Worm (Caenorhabditis elegans): ENCODE measurements around the gene Y37E11AL.3.

ce11 chrIV:3646338-3647154 lies 48.2 kb upstream of the Y37E11AL.3 start:
- TF ChIP-seq ttx-3 (tag; optimal IDR thresholded peaks at IDR 0.05) (no peak), fkh-10 (GFP tag; optimal IDR thresholded peaks at IDR 0.05) (no peak), tbx-2 (tag; optimal IDR thresholded peaks at IDR 0.05) (no peak), unc-55 (GFP tag; optimal IDR thresholded peaks at IDR 0.05) (no peak), elt-2 (tag; optimal IDR thresholded peaks at IDR 0.05) (no peak)
